Worm (Caenorhabditis elegans) whole organism, midembryonic: Measurements from ENCODE around the gene B0507.3.

Source experiments
- cog-1 ChIP-seq: sonication (generic microtip); optimal IDR thresholded peaks from 2 replicates; lab custom pipeline; 2016; ENCODE audit warnings: missing genetic modification characterization, missing compliant biosample characterization
- flt-1 ChIP-seq: fragments of 200-800 bp; sonication (Bioruptor generic); IDR thresholded peaks from 2 replicates; pipeline ENCODE4 v1.3.6; 2022; ENCODE audit warnings: missing genetic modification characterization, missing compliant biosample characterization
- med-1 ChIP-seq: sonication (generic microtip); optimal IDR thresholded peaks from 2 replicates; lab custom pipeline; 2017; ENCODE audit warnings: missing genetic modification characterization, mild to moderate bottlenecking, missing compliant biosample characterization, antibody characterized with exemption, missing genetic modification reagents; ENCODE audit not compliant: insufficient read depth
- ref-1 ChIP-seq: fragments of 200-800 bp; sonication (Bioruptor generic); conservative IDR thresholded peaks from 2 replicates; pipeline ENCODE4 v1.3.6; 2022; ENCODE audit warnings: missing genetic modification reagents, missing genetic modification characterization, missing compliant biosample characterization
- tab-1 ChIP-seq: fragments of 200-800 bp; sonication (Bioruptor generic); IDR thresholded peaks from 2 replicates; pipeline ENCODE4 v1.3.6; 2022; ENCODE audit warnings: missing genetic modification characterization, missing compliant biosample characterization
- ztf-29 ChIP-seq: fragments of 200-800 bp; sonication (Bioruptor generic); IDR thresholded peaks from 2 replicates; pipeline ENCODE4 v1.3.6; 2022; ENCODE audit warnings: missing genetic modification reagents, missing genetic modification characterization, missing compliant biosample characterization

ce11 chrV:8786245-8786644 is 17.5 kb downstream of the B0507.3 start, which contains the start of gene sup-37:
- TF ChIP-seq cog-1 (tag; lab: Kevin White, UChicago) (no peak), flt-1 (GFP tag; lab: Robert Waterston, UW) (no peak), ref-1 (GFP tag; lab: Robert Waterston, UW) (no peak), tab-1 (no peak), ztf-29 (GFP tag; lab: Robert Waterston, UW) (no peak), med-1 (GFP tag; lab: Kevin White, UChicago) (no peak)
